ENCODE assay signal across 7 worm cellular contexts in the genomic region with DNA sequence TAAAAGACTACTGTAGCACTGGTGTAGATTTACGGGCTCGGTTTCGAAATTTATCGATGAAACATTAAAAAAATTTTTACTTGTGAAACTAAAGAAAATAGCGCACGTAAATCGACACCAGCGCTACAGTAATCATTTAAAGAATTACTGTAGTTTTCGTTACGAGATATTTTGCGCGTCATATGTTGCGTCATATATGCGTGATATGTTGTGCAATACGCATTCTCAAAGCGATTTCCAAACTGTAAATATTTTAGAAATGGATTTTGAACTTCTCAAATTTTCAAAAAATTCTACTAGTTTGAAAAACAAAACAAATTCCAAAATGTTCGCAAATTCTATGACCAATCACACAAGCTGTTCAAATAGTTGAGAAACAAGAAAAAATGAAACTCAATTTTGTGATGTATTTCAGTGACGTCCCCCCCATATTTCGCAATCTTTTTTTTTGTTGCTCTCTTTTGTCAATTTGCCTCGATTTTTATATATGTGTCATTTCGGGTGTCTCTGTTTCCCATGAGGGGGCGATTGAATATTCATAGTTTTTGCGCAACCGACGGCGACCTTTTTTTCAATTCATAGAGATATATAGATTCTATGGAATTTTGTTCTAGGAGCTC.
TF ChIP-seq lines count a peak whose summit lies in the region.

No protein-coding gene starts in this region.

TF ChIP-seq in whole organism, L1 larva, 84 proteins besides CTCF, POLR2A, EP300 and RAD21 (continues in another document):
- TF ChIP-seq nhr-28 (tag; optimal IDR thresholded peaks at IDR 0.05; lab: Kevin White, UChicago) (no peak), blmp-1 (tag; optimal IDR thresholded peaks at IDR 0.05; lab: Kevin White, UChicago) (no peak), zip-4 (GFP tag; optimal IDR thresholded peaks at IDR 0.05; lab: Kevin White, UChicago) (peak; percentile 59), ceh-82 (tag; optimal IDR thresholded peaks at IDR 0.05; lab: Kevin White, UChicago) (peak in 1 of 3 experiments; percentile 24), mdl-1 (tag; optimal IDR thresholded peaks at IDR 0.05; lab: Kevin White, UChicago) (no peak), lsy-2 (tag; optimal IDR thresholded peaks at IDR 0.05; lab: Kevin White, UChicago) (peak in 1 of 2 experiments; percentile 29), nhr-71 (tag; optimal IDR thresholded peaks at IDR 0.05; lab: Kevin White, UChicago) (peak; percentile 3), unc-86 (tag; optimal IDR thresholded peaks at IDR 0.05; lab: Kevin White, UChicago) (peak; percentile 36), lin-13 (GFP tag; optimal IDR thresholded peaks at IDR 0.05; lab: Kevin White, UChicago) (no peak), fkh-10 (GFP tag; optimal IDR thresholded peaks at IDR 0.05; lab: Kevin White, UChicago) (peak; percentile 38), egl-27 (tag; optimal IDR thresholded peaks at IDR 0.05; lab: Kevin White, UChicago) (no peak), ceh-90 (tag; optimal IDR thresholded peaks at IDR 0.05; lab: Kevin White, UChicago) (no peak)

TF ChIP-seq in whole organism, L2 larva, 48 proteins besides CTCF, POLR2A, EP300 and RAD21:
- peak; percentile 25 for TF ChIP-seq unc-55 (GFP tag; optimal IDR thresholded peaks at IDR 0.05; lab: Kevin White, UChicago)
- peak; percentile 9 for TF ChIP-seq C34F6.9 (tag; optimal IDR thresholded peaks at IDR 0.05; lab: Kevin White, UChicago)
- no peak for TF ChIP-seq sma-3 (GFP tag; optimal IDR thresholded peaks at IDR 0.05; lab: Kevin White, UChicago)

TF ChIP-seq in whole organism, L3 larva, 47 proteins besides CTCF, POLR2A, EP300 and RAD21:
- TF ChIP-seq fkh-10 (GFP tag; optimal IDR thresholded peaks at IDR 0.05; lab: Kevin White, UChicago) = peak; percentile 9
- no peak for TF ChIP-seq ama-1 (optimal IDR thresholded peaks at IDR 0.05; lab: Kevin White, UChicago)
- no peak for TF ChIP-seq ceh-16 (tag; optimal IDR thresholded peaks at IDR 0.05; lab: Kevin White, UChicago)
- peak; percentile 39 for TF ChIP-seq nfya-1 (tag; optimal IDR thresholded peaks at IDR 0.05; lab: Kevin White, UChicago; ENCODE audit: insufficient read depth)

TF ChIP-seq in whole organism, L4 larva, 104 proteins besides CTCF, POLR2A, EP300 and RAD21:
- TF ChIP-seq aha-1 (tag; lab: Kevin White, UChicago) = peak; percentile 19
- no peak for TF ChIP-seq ceh-28 (tag; optimal IDR thresholded peaks at IDR 0.05; lab: Kevin White, UChicago)
- TF ChIP-seq unc-62 (GFP tag; optimal IDR thresholded peaks at IDR 0.05 in 1 of 2; lab: Kevin White, UChicago) = peak in 1 of 2 experiments; percentile 73
- no peak for TF ChIP-seq unc-62 (tag; optimal IDR thresholded peaks at IDR 0.05; lab: Kevin White, UChicago)
- TF ChIP-seq fkh-10 (GFP tag; optimal IDR thresholded peaks at IDR 0.05; lab: Kevin White, UChicago) = peak; percentile 26

TF ChIP-seq in whole organism, midembryonic, 9 proteins besides CTCF, POLR2A, EP300 and RAD21:
- 0 out of 2 replicates have a peak, but pooled peaks have one; percentile 18 for TF ChIP-seq klf-2 (GFP tag; conservative IDR thresholded peaks at IDR 0.05; lab: Robert Waterston, UW)
- TF ChIP-seq ztf-29 (GFP tag; IDR thresholded peaks at IDR 0.05; lab: Robert Waterston, UW) = no peak

TF ChIP-seq in whole organism, mixed stage, embryonic, 35 proteins besides CTCF, POLR2A, EP300 and RAD21:
- TF ChIP-seq zip-8 (tag; optimal IDR thresholded peaks at IDR 0.05; lab: Kevin White, UChicago) (peak; percentile 98), flh-1 (GFP tag; optimal IDR thresholded peaks at IDR 0.05; lab: Kevin White, UChicago) (no peak), nhr-28 (tag; optimal IDR thresholded peaks at IDR 0.05; lab: Kevin White, UChicago) (no peak)

TF ChIP-seq in whole organism, young adult, 124 proteins besides CTCF, POLR2A, EP300 and RAD21:
- TF ChIP-seq cebp-1 (GFP tag; IDR thresholded peaks at IDR 0.05; lab: Robert Waterston, UW) (peak; percentile 57; the same call in 1 of the 2 replicates), cebp-1 (tag; optimal IDR thresholded peaks at IDR 0.05; lab: Kevin White, UChicago) (peak; percentile 95), gei-17 (GFP tag; optimal IDR thresholded peaks at IDR 0.05; lab: Kevin White, UChicago) (no peak), lin-35 (GFP tag; optimal IDR thresholded peaks at IDR 0.05; lab: Kevin White, UChicago) (peak in 1 of 3 experiments; percentile 44)
